Fruit fly (Drosophila melanogaster) whole organism, pupa: ENCODE measurements around the gene Rbp.

Source experiments
- CG10348 ChIP-seq: fragments of 200-800 bp; sonication (Bioruptor generic); IDR thresholded peaks from 2 replicates; pipeline ENCODE4 v1.3.6; 2022; ENCODE audit warnings: missing biosample characterization, missing genetic modification characterization
- CG12605 ChIP-seq: fragments of 200-800 bp; sonication (Bioruptor generic); IDR thresholded peaks from 2 replicates; pipeline ENCODE4 v1.3.6; 2022; ENCODE audit warnings: missing biosample characterization, missing genetic modification characterization
- CG15710 ChIP-seq: fragments of 200-800 bp; sonication (Bioruptor generic); optimal IDR thresholded peaks from 2 replicates; lab custom pipeline; 2018; ENCODE audit warnings: missing biosample characterization, mild to moderate bottlenecking, missing genetic modification characterization, moderate library complexity
- CG8159 ChIP-seq: fragments of 200-800 bp; sonication (Bioruptor generic); optimal IDR thresholded peaks from 3 replicates; lab custom pipeline; 2018; ENCODE audit warnings: missing biosample characterization, mild to moderate bottlenecking, missing genetic modification characterization, moderate library complexity

dm6 chr3R:15447791-15448190 lies 73.4 kb downstream of the Rbp start:
- no peak for TF ChIP-seq CG15710 (tag; lab: Kevin White, UChicago)
- TF ChIP-seq CG10348 (GFP tag; lab: Robert Waterston, UW): no peak
- no peak for TF ChIP-seq CG8159 (tag; lab: Kevin White, UChicago)
- TF ChIP-seq CG12605: no peak
